Worm (Caenorhabditis elegans) whole organism, midembryonic: ENCODE results near the gene ZC155.2.

Source experiments
- flt-1 ChIP-seq: fragments of 200-800 bp; sonication (Bioruptor generic); IDR thresholded peaks from 2 replicates; pipeline ENCODE4 v1.3.6; 2022; ENCODE audit warnings: missing genetic modification characterization, missing compliant biosample characterization
- med-1 ChIP-seq: sonication (generic microtip); optimal IDR thresholded peaks from 2 replicates; lab custom pipeline; 2017; ENCODE audit warnings: missing genetic modification characterization, mild to moderate bottlenecking, missing compliant biosample characterization, antibody characterized with exemption, missing genetic modification reagents; ENCODE audit not compliant: insufficient read depth

ce11 chrIII:5172470-5172869, 46.3 kb upstream of the ZC155.2 start, which contains the start of gene K10D2.5:
- no peak for TF ChIP-seq med-1 (GFP tag; lab: Kevin White, UChicago)
- TF ChIP-seq flt-1 (GFP tag; lab: Robert Waterston, UW): peak; percentile 93
